Worm (Caenorhabditis elegans) whole organism, L3 larva: ENCODE measurements around the gene lin-26.

ENCODE experiments used
- R02D3.7 ChIP-seq: fragments of 150-350 bp; optimal IDR thresholded peaks from 2 replicates; lab custom pipeline; 2014; ENCODE audit warnings: missing biosample characterization, missing genetic modification characterization
- ZK546.5 ChIP-seq: sonication (generic microtip); optimal IDR thresholded peaks from 2 replicates; lab custom pipeline; 2017; ENCODE audit warnings: missing biosample characterization, missing genetic modification characterization
- aly-2 ChIP-seq: fragments of 150-350 bp; optimal IDR thresholded peaks from 2 replicates; lab custom pipeline; 2014; ENCODE audit warnings: missing biosample characterization, missing genetic modification characterization
- ama-1 ChIP-seq: fragments of 150-350 bp; optimal IDR thresholded peaks from 2 replicates; lab custom pipeline; 2018
- ceh-16 ChIP-seq: sonication (generic microtip); optimal IDR thresholded peaks from 2 replicates; lab custom pipeline; 2017; ENCODE audit warnings: missing biosample characterization, missing genetic modification characterization
- ceh-28 ChIP-seq: fragments of 150-350 bp; optimal IDR thresholded peaks from 2 replicates; lab custom pipeline; 2014; ENCODE audit warnings: missing biosample characterization, missing genetic modification reagents, missing genetic modification characterization
- ceh-82 ChIP-seq: fragments of 150-350 bp; optimal IDR thresholded peaks from 2 replicates; lab custom pipeline; 2014; ENCODE audit warnings: missing biosample characterization, missing genetic modification characterization
- ceh-9 ChIP-seq: sonication (generic microtip); optimal IDR thresholded peaks from 2 replicates; lab custom pipeline; 2018; ENCODE audit warnings: missing biosample characterization, missing genetic modification characterization
- daf-12 ChIP-seq: fragments of 150-350 bp; optimal IDR thresholded peaks from 2 replicates; lab custom pipeline; 2014; ENCODE audit warnings: missing biosample characterization, missing genetic modification reagents, missing genetic modification characterization
- egl-27 ChIP-seq: sonication (generic microtip); optimal IDR thresholded peaks from 4 replicates; lab custom pipeline; 2017; ENCODE audit warnings: missing biosample characterization, missing genetic modification reagents, missing genetic modification characterization
- egl-5 ChIP-seq: fragments of 150-350 bp; optimal IDR thresholded peaks from 2 replicates; lab custom pipeline; 2017; ENCODE audit warnings: missing biosample characterization, missing genetic modification reagents, missing genetic modification characterization, inconsistent platforms
- elt-1 ChIP-seq: fragments of 150-350 bp; optimal IDR thresholded peaks from 2 replicates; lab custom pipeline; 2014; ENCODE audit warnings: missing biosample characterization, missing genetic modification characterization
- elt-2 ChIP-seq: sonication (generic microtip); optimal IDR thresholded peaks from 2 replicates; lab custom pipeline; 2016; ENCODE audit warnings: missing genetic modification reagents, mild to moderate bottlenecking, missing genetic modification characterization, missing compliant biosample characterization
- elt-3 ChIP-seq, 3 experiments: fragments of 150-350 bp in 1 of 3; sonication (generic microtip) in 2 of 3; optimal IDR thresholded peaks; 2 replicates in 2 of 3; 4 replicates in 1 of 3; lab custom pipeline; 2014 to 2017; ENCODE audit warnings: missing biosample characterization in 3 of 3, missing genetic modification characterization in 3 of 3
- eor-1 ChIP-seq, 2 experiments: fragments of 150-350 bp; optimal IDR thresholded peaks; 2 replicates each; lab custom pipeline; 2014 to 2018; ENCODE audit warnings: missing biosample characterization in 2 of 2, missing genetic modification characterization in 2 of 2
- fkh-10 ChIP-seq: sonication (generic microtip); optimal IDR thresholded peaks from 2 replicates; lab custom pipeline; 2017; ENCODE audit warnings: missing biosample characterization, missing genetic modification reagents, missing genetic modification characterization
- fkh-2 ChIP-seq: fragments of 150-350 bp; optimal IDR thresholded peaks from 2 replicates; lab custom pipeline; 2014; ENCODE audit warnings: missing biosample characterization, missing genetic modification reagents, missing genetic modification characterization
- fos-1 ChIP-seq: fragments of 150-350 bp; optimal IDR thresholded peaks from 2 replicates; lab custom pipeline; 2014; ENCODE audit warnings: missing biosample characterization, missing genetic modification characterization
- jun-1 ChIP-seq: fragments of 150-350 bp; optimal IDR thresholded peaks from 2 replicates; lab custom pipeline; 2014; ENCODE audit warnings: missing biosample characterization, missing genetic modification reagents, missing genetic modification characterization
- lin-15B ChIP-seq: fragments of 150-350 bp; optimal IDR thresholded peaks from 2 replicates; lab custom pipeline; 2014; ENCODE audit warnings: missing biosample characterization, missing genetic modification characterization
- lin-39 ChIP-seq: fragments of 150-350 bp; optimal IDR thresholded peaks from 2 replicates; lab custom pipeline; 2018; ENCODE audit warnings: missing biosample characterization, missing genetic modification reagents, missing genetic modification characterization
- lsy-12 ChIP-seq: sonication (generic microtip); optimal IDR thresholded peaks from 2 replicates; lab custom pipeline; 2016; ENCODE audit warnings: mild to moderate bottlenecking, missing genetic modification characterization, missing compliant biosample characterization
- mml-1 ChIP-seq: fragments of 150-350 bp; sonication (generic microtip); optimal IDR thresholded peaks from 3 replicates; lab custom pipeline; 2014; ENCODE audit warnings: missing biosample characterization, missing genetic modification characterization
- nfya-1 ChIP-seq: sonication (generic microtip); optimal IDR thresholded peaks from 2 replicates; lab custom pipeline; 2017; ENCODE audit warnings: missing genetic modification characterization, mild to moderate bottlenecking, missing compliant biosample characterization, antibody characterized with exemption, moderate library complexity; ENCODE audit not compliant: insufficient read depth
- nhr-11 ChIP-seq: fragments of 150-350 bp; optimal IDR thresholded peaks from 2 replicates; lab custom pipeline; 2014; ENCODE audit warnings: missing biosample characterization, missing genetic modification characterization
- nhr-237 ChIP-seq: fragments of 150-350 bp; optimal IDR thresholded peaks from 2 replicates; lab custom pipeline; 2014; ENCODE audit warnings: missing biosample characterization, missing genetic modification characterization
- nhr-25 ChIP-seq: sonication (generic microtip); optimal IDR thresholded peaks from 2 replicates; lab custom pipeline; 2017; ENCODE audit warnings: missing biosample characterization, missing genetic modification characterization
- nhr-28 ChIP-seq: fragments of 150-350 bp; optimal IDR thresholded peaks from 2 replicates; lab custom pipeline; 2014; ENCODE audit warnings: missing biosample characterization, missing genetic modification characterization
- nhr-67 ChIP-seq: fragments of 150-350 bp; optimal IDR thresholded peaks from 2 replicates; lab custom pipeline; 2014; ENCODE audit warnings: missing biosample characterization, missing genetic modification characterization
- nhr-76 ChIP-seq: fragments of 150-350 bp; sonication (generic microtip); optimal IDR thresholded peaks from 5 replicates; lab custom pipeline; 2014; ENCODE audit warnings: missing biosample characterization, missing genetic modification characterization
- pha-4 ChIP-seq: fragments of 150-350 bp; optimal IDR thresholded peaks from 2 replicates; lab custom pipeline; 2014; ENCODE audit warnings: missing biosample characterization, missing genetic modification reagents, missing genetic modification characterization
- pqm-1 ChIP-seq: fragments of 150-350 bp; optimal IDR thresholded peaks from 2 replicates; lab custom pipeline; 2017; ENCODE audit warnings: missing biosample characterization, missing genetic modification characterization, inconsistent platforms
- skn-1 ChIP-seq: fragments of 150-350 bp; optimal IDR thresholded peaks from 2 replicates; lab custom pipeline; 2014; ENCODE audit warnings: missing biosample characterization, missing genetic modification characterization
- snpc-4 ChIP-seq: fragments of 150-350 bp; optimal IDR thresholded peaks from 2 replicates; lab custom pipeline; 2014; ENCODE audit warnings: missing biosample characterization, missing genetic modification characterization
- tbx-2 ChIP-seq: sonication (generic microtip); optimal IDR thresholded peaks from 2 replicates; lab custom pipeline; 2016; ENCODE audit warnings: mild to moderate bottlenecking, missing genetic modification characterization, missing compliant biosample characterization
- zag-1 ChIP-seq: fragments of 150-350 bp; optimal IDR thresholded peaks from 2 replicates; lab custom pipeline; 2014; ENCODE audit warnings: missing biosample characterization, missing genetic modification characterization
- ztf-11 ChIP-seq: fragments of 150-350 bp; optimal IDR thresholded peaks from 2 replicates; lab custom pipeline; 2014; ENCODE audit warnings: missing biosample characterization, missing genetic modification characterization

Gene lin-26

ce11 chrII:7681898-7682297, at the start of gene lin-26:
Gene lin-26, plus strand, starts transcription at chrII:7682198.
- TF ChIP-seq ZK546.5 (tag; lab: Kevin White, UChicago) (no peak), elt-2 (tag; lab: Kevin White, UChicago) (no peak), nfya-1 (tag; lab: Kevin White, UChicago) (no peak), mml-1 (no peak), ceh-28 (no peak), lin-15B (no peak), nhr-25 (tag; lab: Kevin White, UChicago) (no peak), ztf-11 (tag; lab: Kevin White, UChicago) (no peak), snpc-4 (tag; lab: Kevin White, UChicago) (no peak), ceh-9 (tag; lab: Kevin White, UChicago) (no peak)
- TF ChIP-seq, all 47 proteins: peak for 0

ce11 chrII:7635296-7635695, 46.7 kb upstream of the lin-26 start:
- TF ChIP-seq lsy-12 (tag; lab: Kevin White, UChicago) (no peak), pha-4 (tag; lab: Kevin White, UChicago) (peak; percentile 22), skn-1 (no peak)

- TF ChIP-seq egl-27 (tag; lab: Kevin White, UChicago) = no peak
- TF ChIP-seq nhr-25 (tag; lab: Kevin White, UChicago) = no peak
- TF ChIP-seq nfya-1 (tag; lab: Kevin White, UChicago) = peak; percentile 6
These were observed 45.1 kb upstream of the lin-26 start for ce11 chrII:7636941-7637340.

ce11 chrII:7639036-7639435, 43.0 kb upstream of the lin-26 start:
- TF ChIP-seq eor-1 (tag; optimal IDR thresholded peaks at IDR 0.05; lab: Kevin White, UChicago) = no peak
- no peak for TF ChIP-seq lsy-12 (tag; lab: Kevin White, UChicago)
- TF ChIP-seq elt-2 (tag; lab: Kevin White, UChicago) = peak; percentile 75
- peak; percentile 3 for TF ChIP-seq pqm-1 (tag; lab: Kevin White, UChicago)
- TF ChIP-seq, all 47 proteins: peak for 2

- TF ChIP-seq aly-2 (tag; lab: Kevin White, UChicago) (no peak), mml-1 (no peak), fkh-10 (GFP tag; lab: Kevin White, UChicago) (no peak), R02D3.7 (tag; lab: Kevin White, UChicago) (no peak), daf-12 (tag; lab: Kevin White, UChicago) (no peak), tbx-2 (no peak), egl-5 (tag; lab: Kevin White, UChicago) (peak; percentile 21), ceh-16 (tag; lab: Kevin White, UChicago) (no peak), lin-39 (tag; lab: Kevin White, UChicago) (peak; percentile 69), jun-1 (no peak), ztf-11 (tag; lab: Kevin White, UChicago) (no peak), elt-3 (tag; optimal IDR thresholded peaks at IDR 0.05; lab: Kevin White, UChicago) (no peak), eor-1 (tag; optimal IDR thresholded peaks at IDR 0.05; lab: Kevin White, UChicago) (no peak), nhr-28 (tag; lab: Kevin White, UChicago) (no peak), nhr-76 (tag; lab: Kevin White, UChicago) (no peak), nfya-1 (tag; lab: Kevin White, UChicago) (peak; percentile 47), fkh-2 (tag; lab: Kevin White, UChicago) (no peak), skn-1 (no peak), ceh-9 (tag; lab: Kevin White, UChicago) (no peak), ceh-28 (no peak), nhr-237 (no peak), ZK546.5 (tag; lab: Kevin White, UChicago) (no peak), elt-1 (tag; lab: Kevin White, UChicago) (no peak), nhr-11 (tag; lab: Kevin White, UChicago) (peak; percentile 4), fos-1 (no peak), nhr-67 (tag; lab: Kevin White, UChicago) (no peak), lsy-12 (tag; lab: Kevin White, UChicago) (no peak), lin-15B (no peak), ceh-82 (tag; lab: Kevin White, UChicago) (no peak), zag-1 (tag; lab: Kevin White, UChicago) (no peak), ama-1 (no peak), snpc-4 (tag; lab: Kevin White, UChicago) (no peak)
These were observed 41.7 kb upstream of the lin-26 start for ce11 chrII:7640161-7640841.
